Worm (Caenorhabditis elegans): ENCODE data around the gene Y48C3A.20.

Gene Y48C3A.20

ce11 chrII:13326478-13326877 is 42.9 kb upstream of the Y48C3A.20 start:
- no peak for TF ChIP-seq tbx-2 (tag; optimal IDR thresholded peaks at IDR 0.05)
- no peak for TF ChIP-seq unc-55 (GFP tag; optimal IDR thresholded peaks at IDR 0.05)
- TF ChIP-seq ceh-48 (tag; optimal IDR thresholded peaks at IDR 0.05) = no peak
- no peak for TF ChIP-seq unc-42 (tag; optimal IDR thresholded peaks at IDR 0.05)
- TF ChIP-seq unc-3 (GFP tag; conservative IDR thresholded peaks at IDR 0.05) = no peak
- TF ChIP-seq unc-3 (tag; optimal IDR thresholded peaks at IDR 0.05) = no peak
- no peak for TF ChIP-seq K09A11.1 (tag; optimal IDR thresholded peaks at IDR 0.05; ENCODE audit: insufficient read depth)

ce11 chrII:13330359-13330758 is 39.0 kb upstream of the Y48C3A.20 start, which contains the start of gene sam-10:
sam-10 (minus strand) TSS chrII:13330525.
- no peak for TF ChIP-seq pqm-1 (tag; optimal IDR thresholded peaks at IDR 0.05)
- TF ChIP-seq hlh-30 (tag; optimal IDR thresholded peaks at IDR 0.05; ENCODE audit: insufficient read depth) = no peak
- TF ChIP-seq elt-2 (tag; optimal IDR thresholded peaks at IDR 0.05) = no peak
- no peak for TF ChIP-seq ceh-14 (tag; optimal IDR thresholded peaks at IDR 0.05)
- TF ChIP-seq pha-2 (tag; optimal IDR thresholded peaks at IDR 0.05) = no peak
- TF ChIP-seq ceh-31 (tag; optimal IDR thresholded peaks at IDR 0.05) = no peak
- TF ChIP-seq C08G9.2 (tag; optimal IDR thresholded peaks at IDR 0.05) = no peak
- no peak for TF ChIP-seq ceh-2 (tag; optimal IDR thresholded peaks at IDR 0.05)
- no peak for TF ChIP-seq K09A11.1 (tag; optimal IDR thresholded peaks at IDR 0.05; ENCODE audit: insufficient read depth)
- no peak for TF ChIP-seq pros-1 (tag; optimal IDR thresholded peaks at IDR 0.05)
- TF ChIP-seq fkh-10 (GFP tag; optimal IDR thresholded peaks at IDR 0.05) = no peak
- no peak for TF ChIP-seq pax-1 (tag; optimal IDR thresholded peaks at IDR 0.05)
- no peak for TF ChIP-seq K02D7.2 (tag; optimal IDR thresholded peaks at IDR 0.05)
- no peak for TF ChIP-seq fax-1 (tag; optimal IDR thresholded peaks at IDR 0.05)
- TF ChIP-seq ama-1 (optimal IDR thresholded peaks at IDR 0.05) = no peak
- no peak for TF ChIP-seq gmeb-2 (tag; optimal IDR thresholded peaks at IDR 0.05)

- no peak for TF ChIP-seq elt-2 (tag; optimal IDR thresholded peaks at IDR 0.05)
- TF ChIP-seq unc-42 (tag; optimal IDR thresholded peaks at IDR 0.05) = peak; percentile 52
Observed at ce11 chrII:13333103-13333764, 36.2 kb upstream of the Y48C3A.20 start.

ce11 chrII:13334966-13335698 is 34.3 kb upstream of the Y48C3A.20 start:
- TF ChIP-seq sox-4 (tag; optimal IDR thresholded peaks at IDR 0.05) (peak; percentile 12), syd-9 (tag; optimal IDR thresholded peaks at IDR 0.05) (peak; percentile 77), ama-1 (optimal IDR thresholded peaks at IDR 0.05) (peak; percentile 18), nfya-1 (tag; optimal IDR thresholded peaks at IDR 0.05) (peak; percentile 72), pat-9 (tag; optimal IDR thresholded peaks at IDR 0.05) (peak; percentile 51), elt-4 (tag; optimal IDR thresholded peaks at IDR 0.05) (no peak), ztf-16 (tag; optimal IDR thresholded peaks at IDR 0.05) (peak; percentile 69), lim-6 (tag; optimal IDR thresholded peaks at IDR 0.05) (no peak), ceh-34 (tag; optimal IDR thresholded peaks at IDR 0.05) (peak; percentile 94), tbx-7 (tag; optimal IDR thresholded peaks at IDR 0.05) (peak; percentile 43), pros-1 (tag; optimal IDR thresholded peaks at IDR 0.05) (peak; percentile 97), pag-3 (tag; optimal IDR thresholded peaks at IDR 0.05; ENCODE audit: borderline replicate concordance) (no peak), ceh-30 (tag; optimal IDR thresholded peaks at IDR 0.05) (peak; percentile 55), unc-55 (GFP tag; optimal IDR thresholded peaks at IDR 0.05) (peak; percentile 48), K02D7.2 (tag; optimal IDR thresholded peaks at IDR 0.05) (no peak), gmeb-2 (tag; optimal IDR thresholded peaks at IDR 0.05) (peak; percentile 15), ceh-2 (tag; optimal IDR thresholded peaks at IDR 0.05) (peak; percentile 56), hlh-8 (tag; optimal IDR thresholded peaks at IDR 0.05) (peak; percentile 57), ceh-45 (GFP tag; IDR thresholded peaks at IDR 0.05) (no peak), hlh-6 (tag; optimal IDR thresholded peaks at IDR 0.05) (no peak), ahr-1 (tag; optimal IDR thresholded peaks at IDR 0.05) (no peak), pha-4 (tag; optimal IDR thresholded peaks at IDR 0.05) (no peak), fkh-10 (GFP tag; optimal IDR thresholded peaks at IDR 0.05) (no peak), unc-3 (GFP tag; conservative IDR thresholded peaks at IDR 0.05) (peak; percentile 36; the same call in 1 of the 2 replicates), unc-3 (tag; optimal IDR thresholded peaks at IDR 0.05) (no peak), ceh-24 (tag; optimal IDR thresholded peaks at IDR 0.05) (no peak), madf-2 (tag; optimal IDR thresholded peaks at IDR 0.05) (peak; percentile 75), K09A11.1 (tag; optimal IDR thresholded peaks at IDR 0.05; ENCODE audit: insufficient read depth) (peak; percentile 50), nhr-11 (tag; optimal IDR thresholded peaks at IDR 0.05) (no peak), ceh-18 (tag; optimal IDR thresholded peaks at IDR 0.05) (peak; percentile 97), pha-2 (tag; optimal IDR thresholded peaks at IDR 0.05) (peak; percentile 58), ttx-3 (tag; optimal IDR thresholded peaks at IDR 0.05) (no peak), C08G9.2 (tag; optimal IDR thresholded peaks at IDR 0.05) (no peak)

Measured in whole organism, late embryonic.